Fruit fly (Drosophila melanogaster) whole organism, embryonic: ENCODE data around the gene mrva.

ENCODE experiments used
- Bgb ChIP-seq: fragments of 200-800 bp; sonication (Bioruptor generic); IDR thresholded peaks from 2 replicates; pipeline ENCODE4 v1.3.6; 2022; ENCODE audit warnings: missing biosample characterization, missing genetic modification characterization; ENCODE audit not compliant: partially characterized antibody
- CG1024 ChIP-seq: fragments of 200-800 bp; sonication (Bioruptor generic); IDR thresholded peaks from 2 replicates; pipeline ENCODE4 v1.3.6; 2022; ENCODE audit warnings: missing biosample characterization, missing genetic modification characterization
- CG10366 ChIP-seq: fragments of 200-800 bp; sonication (Bioruptor generic); IDR thresholded peaks from 2 replicates; pipeline ENCODE4 v1.3.6; 2022; ENCODE audit warnings: missing biosample characterization, missing genetic modification characterization
- CG11093 ChIP-seq: fragments of 200-800 bp; sonication (Bioruptor generic); IDR thresholded peaks from 3 replicates; pipeline ENCODE4 v1.3.6; 2022; ENCODE audit warnings: missing biosample characterization, missing genetic modification characterization
- CG11504 ChIP-seq: fragments of 200-800 bp; sonication (Bioruptor generic); optimal IDR thresholded peaks from 3 replicates; lab custom pipeline; 2019; ENCODE audit warnings: missing biosample characterization, mild to moderate bottlenecking, missing genetic modification characterization, moderate library complexity
- CG11696 ChIP-seq: fragments of 200-800 bp; sonication (Bioruptor generic); IDR thresholded peaks from 2 replicates; pipeline ENCODE4 v1.3.6; 2022; ENCODE audit warnings: missing biosample characterization, missing genetic modification characterization
- CG12071 ChIP-seq: fragments of 200-800 bp; sonication (Bioruptor generic); optimal IDR thresholded peaks from 3 replicates; lab custom pipeline; 2018; ENCODE audit warnings: missing biosample characterization, mild to moderate bottlenecking, missing genetic modification characterization
- CG13424 ChIP-seq: fragments of 200-800 bp; sonication (Bioruptor generic); optimal IDR thresholded peaks from 2 replicates; lab custom pipeline; 2019; ENCODE audit warnings: missing biosample characterization, mild to moderate bottlenecking, missing genetic modification characterization, moderate library complexity
- CG15514 ChIP-seq: fragments of 200-800 bp; sonication (Bioruptor generic); optimal IDR thresholded peaks from 3 replicates; lab custom pipeline; 2017; ENCODE audit warnings: missing biosample characterization, missing genetic modification characterization, mild to moderate bottlenecking, moderate library complexity, missing genetic modification reagents
- CG17829 ChIP-seq: fragments of 200-800 bp; optimal IDR thresholded peaks from 2 replicates; lab custom pipeline; 2019; ENCODE audit warnings: missing biosample characterization, mild to moderate bottlenecking, missing genetic modification characterization, moderate library complexity
- CG1832 ChIP-seq: fragments of 200-800 bp; sonication (Bioruptor generic); optimal IDR thresholded peaks from 2 replicates; lab custom pipeline; 2017; ENCODE audit warnings: missing biosample characterization, mild to moderate bottlenecking, missing genetic modification characterization, inconsistent platforms
- CG3065 ChIP-seq: fragments of 200-800 bp; sonication (Bioruptor generic); optimal IDR thresholded peaks from 2 replicates; lab custom pipeline; 2016; ENCODE audit warnings: missing biosample characterization, missing genetic modification characterization
- CG32767 ChIP-seq: fragments of 200-800 bp; sonication (Bioruptor generic); IDR thresholded peaks from 2 replicates; pipeline ENCODE4 v1.3.6; 2022; ENCODE audit warnings: missing biosample characterization, missing genetic modification characterization
- CG7745 ChIP-seq: fragments of 200-800 bp; sonication (Bioruptor generic); optimal IDR thresholded peaks from 2 replicates; lab custom pipeline; 2018; ENCODE audit warnings: missing biosample characterization, mild to moderate bottlenecking, missing genetic modification characterization, moderate library complexity
- CG7987 ChIP-seq: fragments of 200-800 bp; sonication (Bioruptor generic); optimal IDR thresholded peaks from 2 replicates; lab custom pipeline; 2018; ENCODE audit warnings: missing biosample characterization, mild to moderate bottlenecking, missing genetic modification characterization, moderate library complexity
- E2f2 ChIP-seq: fragments of 200-800 bp; sonication (Bioruptor generic); IDR thresholded peaks from 2 replicates; pipeline ENCODE4 v1.3.6; 2022; ENCODE audit warnings: missing biosample characterization, missing genetic modification characterization
- Eip74EF ChIP-seq, 2 experiments: fragments of 200-800 bp in 1 of 2; fragments of >200 bp in 1 of 2; sonication (Bioruptor generic) in 1 of 2; optimal IDR thresholded peaks; 2 replicates each; lab custom pipeline; 2017 to 2019; ENCODE audit warnings: missing biosample characterization in 2 of 2, missing genetic modification characterization in 2 of 2, mild to moderate bottlenecking in 1 of 2, moderate library complexity in 1 of 2
- HLH3B ChIP-seq: fragments of 200-800 bp; sonication (Bioruptor generic); IDR thresholded peaks from 2 replicates; pipeline ENCODE4 v1.3.6; 2022; ENCODE audit warnings: missing biosample characterization, missing genetic modification characterization
- Med ChIP-seq: fragments of 200-800 bp; sonication (Bioruptor generic); peaks from one replicate; lab custom pipeline; 2016; ENCODE audit warnings: missing biosample characterization, missing genetic modification characterization, mild to moderate bottlenecking, inconsistent platforms, moderate library complexity
- Meics ChIP-seq: fragments of 200-800 bp; sonication (Bioruptor generic); optimal IDR thresholded peaks from 2 replicates; lab custom pipeline; 2017; ENCODE audit warnings: missing biosample characterization, mild to moderate bottlenecking, missing genetic modification characterization
- NC2α ChIP-seq: fragments of 200-800 bp; sonication (Bioruptor generic); optimal IDR thresholded peaks from 2 replicates; lab custom pipeline; 2016; ENCODE audit warnings: missing biosample characterization, missing genetic modification characterization
- Pdp1 ChIP-seq, 2 experiments: fragments of 200-800 bp; sonication (Bioruptor generic); optimal IDR thresholded peaks; 3 replicates each; lab custom pipeline; 2016; ENCODE audit warnings: missing biosample characterization in 2 of 2, missing genetic modification characterization in 2 of 2, mild to moderate bottlenecking in 1 of 2, moderate library complexity in 1 of 2
- Taf1 ChIP-seq: fragments of 200-800 bp; sonication (Bioruptor generic); IDR thresholded peaks from 2 replicates; pipeline ENCODE4 v1.3.6; 2022; ENCODE audit warnings: missing biosample characterization, missing genetic modification characterization
- Xrp1 ChIP-seq: fragments of 200-800 bp; sonication (Bioruptor generic); IDR thresholded peaks from 2 replicates; pipeline ENCODE4 v1.3.6; 2022; ENCODE audit warnings: missing biosample characterization, missing genetic modification characterization
- ac ChIP-seq: fragments of 200-800 bp; sonication (Bioruptor generic); optimal IDR thresholded peaks from 3 replicates; lab custom pipeline; 2017; ENCODE audit warnings: missing biosample characterization, mild to moderate bottlenecking, missing genetic modification characterization
- bsh ChIP-seq, 2 experiments: fragments of 200-800 bp; sonication (Bioruptor generic); optimal IDR thresholded peaks; 2 replicates each; lab custom pipeline; 2017 to 2018; ENCODE audit warnings: mild to moderate bottlenecking in 2 of 2, missing biosample characterization in 2 of 2, missing genetic modification characterization in 2 of 2, moderate library complexity in 1 of 2
- cato ChIP-seq: fragments of 200-800 bp; sonication (Bioruptor generic); optimal IDR thresholded peaks from 2 replicates; lab custom pipeline; 2016; ENCODE audit warnings: missing biosample characterization, missing genetic modification characterization, borderline replicate concordance
- chinmo ChIP-seq: fragments of 200-800 bp; sonication (Bioruptor generic); IDR thresholded peaks from 4 replicates; pipeline ENCODE4 v1.3.6; 2022; ENCODE audit warnings: missing biosample characterization, missing genetic modification characterization; ENCODE audit not compliant: partially characterized antibody
- dati ChIP-seq: fragments of 200-800 bp; sonication (Bioruptor generic); IDR thresholded peaks from 2 replicates; pipeline ENCODE4 v1.3.6; 2022; ENCODE audit warnings: missing biosample characterization, missing genetic modification characterization
- en ChIP-seq: fragments of 200-800 bp; sonication (Bioruptor generic); optimal IDR thresholded peaks from 2 replicates; lab custom pipeline; 2016; ENCODE audit warnings: missing biosample characterization, missing genetic modification characterization
- exex ChIP-seq: fragments of 200-800 bp; sonication (Bioruptor generic); optimal IDR thresholded peaks from 4 replicates; lab custom pipeline; 2018; ENCODE audit warnings: missing biosample characterization, mild to moderate bottlenecking, missing genetic modification characterization, moderate library complexity
- gce ChIP-seq: fragments of 200-800 bp; sonication (Bioruptor generic); IDR thresholded peaks from 3 replicates; pipeline ENCODE4 v1.3.6; 2022; ENCODE audit warnings: missing biosample characterization, missing genetic modification characterization
- ham ChIP-seq: fragments of 200-800 bp; sonication (Bioruptor generic); IDR thresholded peaks from 2 replicates; pipeline ENCODE4 v1.3.6; 2022; ENCODE audit warnings: missing biosample characterization, missing genetic modification characterization
- her ChIP-seq: fragments of 200-800 bp; sonication (Bioruptor generic); optimal IDR thresholded peaks from 2 replicates; lab custom pipeline; 2016; ENCODE audit warnings: missing biosample characterization, missing genetic modification characterization
- insv ChIP-seq, 2 experiments: fragments of 200-800 bp; sonication (Bioruptor generic); optimal IDR thresholded peaks; 3 replicates each; lab custom pipeline; 2016 to 2018; ENCODE audit warnings: missing biosample characterization in 2 of 2, missing genetic modification characterization in 2 of 2
- knrl ChIP-seq: fragments of 200-800 bp; sonication (Bioruptor generic); IDR thresholded peaks from 3 replicates; pipeline ENCODE4 v1.3.6; 2022; ENCODE audit warnings: missing biosample characterization, missing genetic modification characterization; ENCODE audit not compliant: partially characterized antibody
- lab ChIP-seq: fragments of 200-800 bp; sonication (Bioruptor generic); optimal IDR thresholded peaks from 3 replicates; lab custom pipeline; 2017; ENCODE audit warnings: missing biosample characterization, missing genetic modification characterization, mild to moderate bottlenecking, moderate library complexity, missing genetic modification reagents
- mam ChIP-seq: fragments of 200-800 bp; sonication (Bioruptor generic); optimal IDR thresholded peaks from 3 replicates; lab custom pipeline; 2016; ENCODE audit warnings: missing biosample characterization, missing genetic modification characterization
- nau ChIP-seq: fragments of 200-800 bp; sonication (Bioruptor generic); optimal IDR thresholded peaks from 3 replicates; lab custom pipeline; 2017; ENCODE audit warnings: missing biosample characterization, mild to moderate bottlenecking, missing genetic modification characterization, missing genetic modification reagents
- nerfin-2 ChIP-seq: fragments of 200-800 bp; sonication (Bioruptor generic); IDR thresholded peaks from 2 replicates; pipeline ENCODE4 v1.3.6; 2022; ENCODE audit warnings: missing biosample characterization, missing genetic modification characterization; ENCODE audit not compliant: partially characterized antibody
- pzg ChIP-seq: fragments of 200-800 bp; sonication (Bioruptor generic); optimal IDR thresholded peaks from 3 replicates; lab custom pipeline; 2018; ENCODE audit warnings: missing biosample characterization, mild to moderate bottlenecking, missing genetic modification characterization, moderate library complexity
- schlank ChIP-seq: fragments of 200-800 bp; sonication (Bioruptor generic); optimal IDR thresholded peaks from 2 replicates; lab custom pipeline; 2018; ENCODE audit warnings: missing biosample characterization, mild to moderate bottlenecking, missing genetic modification characterization
- stc ChIP-seq: fragments of 200-800 bp; sonication (Bioruptor generic); IDR thresholded peaks from 2 replicates; pipeline ENCODE4 v1.3.6; 2022; ENCODE audit warnings: missing biosample characterization, missing genetic modification characterization
- stwl ChIP-seq: fragments of 200-800 bp; sonication (Bioruptor generic); optimal IDR thresholded peaks from 3 replicates; lab custom pipeline; 2018; ENCODE audit warnings: missing biosample characterization, mild to moderate bottlenecking, missing genetic modification characterization, moderate library complexity
- toy ChIP-seq: fragments of 200-800 bp; sonication (Bioruptor generic); IDR thresholded peaks from 2 replicates; pipeline ENCODE4 v1.3.6; 2022; ENCODE audit warnings: missing biosample characterization, missing genetic modification characterization
- trem ChIP-seq: fragments of 200-800 bp; optimal IDR thresholded peaks from 3 replicates; lab custom pipeline; 2019; ENCODE audit warnings: missing biosample characterization, mild to moderate bottlenecking, missing genetic modification characterization, moderate library complexity
- tup ChIP-seq: fragments of 200-800 bp; sonication (Bioruptor generic); optimal IDR thresholded peaks from 2 replicates; lab custom pipeline; 2016; ENCODE audit warnings: missing biosample characterization, mild to moderate bottlenecking, missing genetic modification characterization, moderate library complexity
- unpg ChIP-seq: fragments of 200-800 bp; sonication (Bioruptor generic); optimal IDR thresholded peaks from 3 replicates; lab custom pipeline; 2018; ENCODE audit warnings: missing biosample characterization, mild to moderate bottlenecking, missing genetic modification characterization, moderate library complexity
- vvl ChIP-seq: fragments of 200-800 bp; sonication (Bioruptor generic); IDR thresholded peaks from 2 replicates; pipeline ENCODE4 v1.3.6; 2022; ENCODE audit warnings: missing biosample characterization, missing genetic modification characterization

Gene mrva

DNA sequence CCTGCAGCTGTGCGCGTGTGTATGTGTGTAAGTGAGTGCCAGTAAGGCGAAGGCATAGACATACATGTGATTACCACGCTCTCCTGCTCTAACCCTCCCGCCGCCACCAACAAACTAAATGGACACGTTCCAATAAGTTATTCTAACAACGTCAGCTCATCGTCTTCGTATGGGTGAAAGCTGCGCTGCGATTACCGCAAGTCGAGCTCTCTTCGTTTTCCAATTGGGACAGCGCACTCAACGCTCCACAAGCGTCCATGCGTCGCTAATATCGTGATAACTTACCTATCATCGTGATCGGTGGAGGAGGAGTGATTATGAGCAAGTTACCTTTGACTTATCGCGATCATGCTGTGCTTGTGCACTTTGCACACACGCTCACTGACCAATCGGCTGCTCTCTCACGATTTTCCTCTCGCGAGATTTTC is 32.5 kb upstream of the mrva start:
- TF ChIP-seq gce (GFP tag; lab: Robert Waterston, UW) (peak; percentile 47; the same call in 1 of the 3 replicates), Xrp1 (GFP tag; lab: Robert Waterston, UW) (0 out of 2 replicates have a peak, but pooled peaks have one; percentile 28), exex (peak; percentile 71), ac (GFP tag; lab: Kevin White, UChicago) (peak; percentile 56), chinmo (GFP tag; lab: Robert Waterston, UW) (0 out of 4 replicates have a peak, but pooled peaks have one; percentile 8), bsh (GFP tag; optimal IDR thresholded peaks at IDR 0.05; lab: Kevin White, UChicago) (no peak), nerfin-2 (GFP tag; lab: Robert Waterston, UW) (no peak), CG32767 (GFP tag; lab: Robert Waterston, UW) (no peak), CG1832 (GFP tag; lab: Kevin White, UChicago) (peak; percentile 22), unpg (GFP tag; lab: Kevin White, UChicago) (peak; percentile 9), her (GFP tag; lab: Kevin White, UChicago) (no peak), CG3065 (GFP tag; lab: Kevin White, UChicago) (no peak), dati (GFP tag; lab: Robert Waterston, UW) (no peak), CG17829 (peak; percentile 9), Bgb (no peak), Meics (GFP tag; lab: Kevin White, UChicago) (peak; percentile 56), lab (GFP tag; lab: Kevin White, UChicago) (peak; percentile 77), Taf1 (GFP tag; lab: Robert Waterston, UW) (no peak), ham (GFP tag; lab: Robert Waterston, UW) (no peak), toy (no peak), NC2α (GFP tag; lab: Kevin White, UChicago) (no peak), Pdp1 (GFP tag; optimal IDR thresholded peaks at IDR 0.05; lab: Kevin White, UChicago) (peak in 1 of 2 experiments; percentile 51), vvl (GFP tag; lab: Robert Waterston, UW) (peak; percentile 64; the same call in 1 of the 2 replicates), tup (GFP tag; lab: Kevin White, UChicago) (no peak), Med (peak; percentile 75), CG15514 (GFP tag; lab: Kevin White, UChicago) (no peak), knrl (GFP tag; lab: Robert Waterston, UW) (no peak), insv (GFP tag; optimal IDR thresholded peaks at IDR 0.05; lab: Kevin White, UChicago) (peak in 1 of 2 experiments; percentile 75), CG1024 (GFP tag; lab: Robert Waterston, UW) (peak; percentile 46; the same call in 1 of the 2 replicates), schlank (no peak), CG11696 (GFP tag; lab: Robert Waterston, UW) (no peak), CG7987 (GFP tag; lab: Kevin White, UChicago) (peak; percentile 4), CG13424 (no peak), CG11504 (peak; percentile 41), HLH3B (GFP tag; lab: Robert Waterston, UW) (peak; percentile 58; the same call in 1 of the 2 replicates), cato (no peak), trem (peak; percentile 33), stwl (tag; lab: Kevin White, UChicago) (no peak), en (GFP tag; lab: Kevin White, UChicago) (no peak), CG12071 (GFP tag; lab: Kevin White, UChicago) (peak; percentile 76), pzg (no peak), Eip74EF (GFP tag; optimal IDR thresholded peaks at IDR 0.05; lab: Kevin White, UChicago) (no peak), CG7745 (tag; lab: Kevin White, UChicago) (no peak), mam (GFP tag; lab: Kevin White, UChicago) (no peak), CG10366 (GFP tag; lab: Robert Waterston, UW) (no peak), nau (GFP tag; lab: Kevin White, UChicago) (no peak), CG11093 (no peak), E2f2 (GFP tag; lab: Robert Waterston, UW) (no peak), stc (GFP tag; lab: Robert Waterston, UW) (peak; percentile 38; the same call in 1 of the 2 replicates)
